Fruit fly (Drosophila melanogaster) whole organism, prepupa: ENCODE measurements around the gene CG6225.

ENCODE experiments used
- Blimp-1 ChIP-seq: fragments of 200-800 bp; sonication (Bioruptor generic); optimal IDR thresholded peaks from 3 replicates; lab custom pipeline; 2017; ENCODE audit warnings: missing biosample characterization, missing genetic modification characterization, mild to moderate bottlenecking, moderate library complexity, missing genetic modification reagents
- CG11762 ChIP-seq: fragments of 200-800 bp; sonication (Bioruptor generic); optimal IDR thresholded peaks from 3 replicates; lab custom pipeline; 2016; ENCODE audit warnings: missing biosample characterization, missing genetic modification characterization; ENCODE audit not compliant: insufficient read depth
- CG3032 ChIP-seq: fragments of 200-800 bp; optimal IDR thresholded peaks from 2 replicates; lab custom pipeline; 2019; ENCODE audit warnings: missing biosample characterization, mild to moderate bottlenecking, missing genetic modification characterization, moderate library complexity
- CG3919 ChIP-seq: fragments of 200-800 bp; sonication (Bioruptor generic); optimal IDR thresholded peaks from 3 replicates; lab custom pipeline; 2016; ENCODE audit warnings: missing biosample characterization, missing genetic modification characterization
- CG8632 ChIP-seq: fragments of 200-800 bp; sonication (Bioruptor generic); optimal IDR thresholded peaks from 3 replicates; lab custom pipeline; 2016; ENCODE audit warnings: missing biosample characterization, missing genetic modification characterization
- pdm3 ChIP-seq: fragments of 200-800 bp; sonication (Bioruptor generic); optimal IDR thresholded peaks from 3 replicates; lab custom pipeline; 2016; ENCODE audit warnings: missing biosample characterization, missing genetic modification characterization

- TF ChIP-seq pdm3 (GFP tag; lab: Kevin White, UChicago) (no peak), CG3919 (GFP tag; lab: Kevin White, UChicago) (no peak), CG11762 (GFP tag; lab: Kevin White, UChicago) (no peak), CG8632 (GFP tag; lab: Kevin White, UChicago) (no peak), Blimp-1 (GFP tag; lab: Kevin White, UChicago) (no peak), CG3032 (tag; lab: Kevin White, UChicago) (no peak)
Observed at dm6 chr3R:12681275-12681674, 26.9 kb downstream of the CG6225 start, which contains the start of gene Cyp313a4.
